Worm (Caenorhabditis elegans) whole organism, L4 larva: ENCODE measurements around the gene fshr-1.

Experiments used
- F44E2.7 ChIP-seq: fragments of 200-800 bp; sonication (Bioruptor generic); IDR thresholded peaks from 2 replicates; pipeline ENCODE4 v2.1.2; 2022; ENCODE audit warnings: missing genetic modification characterization, missing compliant biosample characterization
- T20F7.1 ChIP-seq: fragments of 200-800 bp; sonication (Bioruptor generic); optimal IDR thresholded peaks from 2 replicates; lab custom pipeline; 2018; ENCODE audit warnings: mild to moderate bottlenecking, missing genetic modification characterization, missing compliant biosample characterization
- aha-1 ChIP-seq: fragments of 150-350 bp; peaks from one replicate; lab custom pipeline; 2014; ENCODE audit warnings: missing biosample characterization, missing genetic modification characterization
- arid-1 ChIP-seq: fragments of 200-800 bp; sonication (Bioruptor generic); conservative IDR thresholded peaks from 2 replicates; pipeline ENCODE4 v1.3.6; 2022; ENCODE audit warnings: missing genetic modification reagents, missing genetic modification characterization, missing compliant biosample characterization
- ceh-20 ChIP-seq: fragments of 200-800 bp; sonication (Bioruptor generic); IDR thresholded peaks from 2 replicates; pipeline ENCODE4 v1.3.6; 2022; ENCODE audit warnings: missing genetic modification reagents, missing genetic modification characterization, missing compliant biosample characterization
- ceh-44 ChIP-seq: fragments of 200-800 bp; sonication (Bioruptor generic); IDR thresholded peaks from 2 replicates; pipeline ENCODE4 v1.3.6; 2022; ENCODE audit warnings: missing genetic modification reagents, missing genetic modification characterization, missing compliant biosample characterization
- ceh-62 ChIP-seq: sonication (generic microtip); optimal IDR thresholded peaks from 2 replicates; lab custom pipeline; 2017; ENCODE audit warnings: missing biosample characterization, missing genetic modification characterization
- ces-1 ChIP-seq: fragments of 150-350 bp; sonication (generic microtip); optimal IDR thresholded peaks from 4 replicates; lab custom pipeline; 2014; ENCODE audit warnings: missing biosample characterization, missing genetic modification reagents, missing genetic modification characterization
- daf-16 ChIP-seq, 3 experiments: sonication (generic microtip); optimal IDR thresholded peaks; 2 replicates each; lab custom pipeline; 2016 to 2017; ENCODE audit warnings: missing genetic modification characterization in 3 of 3, missing genetic modification reagents in 3 of 3, mild to moderate bottlenecking in 2 of 3, missing compliant biosample characterization in 2 of 3, missing biosample characterization in 1 of 3, moderate library complexity in 1 of 3
- dmd-8 ChIP-seq: fragments of 200-800 bp; sonication (Bioruptor generic); IDR thresholded peaks from 2 replicates; pipeline ENCODE4 v1.3.6; 2022; ENCODE audit warnings: missing genetic modification characterization, missing compliant biosample characterization
- dpl-1 ChIP-seq: fragments of 150-350 bp; optimal IDR thresholded peaks from 2 replicates; lab custom pipeline; 2014; ENCODE audit warnings: missing biosample characterization, missing genetic modification reagents, missing genetic modification characterization
- duxl-1 ChIP-seq: sonication (generic microtip); optimal IDR thresholded peaks from 2 replicates; lab custom pipeline; 2016; ENCODE audit warnings: mild to moderate bottlenecking, missing genetic modification characterization, moderate library complexity, missing compliant biosample characterization; ENCODE audit not compliant: poor library complexity
- dve-1 ChIP-seq: sonication (generic microtip); optimal IDR thresholded peaks from 2 replicates; lab custom pipeline; 2017; ENCODE audit warnings: antibody characterized with exemption, mild to moderate bottlenecking, missing genetic modification characterization, missing compliant biosample characterization; ENCODE audit not compliant: insufficient read depth
- gei-8 ChIP-seq: fragments of 200-800 bp; sonication (Bioruptor generic); optimal IDR thresholded peaks from 2 replicates; lab custom pipeline; 2018; ENCODE audit warnings: mild to moderate bottlenecking, missing genetic modification characterization, missing compliant biosample characterization
- hif-1 ChIP-seq, 2 experiments: sonication (generic microtip); optimal IDR thresholded peaks; 2 replicates each; lab custom pipeline; 2016 to 2017; ENCODE audit warnings: missing compliant biosample characterization in 2 of 2, missing genetic modification characterization in 2 of 2, missing genetic modification reagents in 2 of 2, missing genotype in 2 of 2, mild to moderate bottlenecking in 1 of 2
- hlh-11 ChIP-seq: fragments of 200-800 bp; sonication (Bioruptor generic); optimal IDR thresholded peaks from 2 replicates; lab custom pipeline; 2018; ENCODE audit warnings: mild to moderate bottlenecking, missing genetic modification characterization, missing compliant biosample characterization
- hmg-1.1 ChIP-seq: fragments of 200-800 bp; sonication (Bioruptor generic); IDR thresholded peaks from 2 replicates; pipeline ENCODE4 v1.3.6; 2022; ENCODE audit warnings: missing genetic modification reagents, missing genetic modification characterization, missing compliant biosample characterization
- jun-1 ChIP-seq: fragments of 150-350 bp; optimal IDR thresholded peaks from 2 replicates; lab custom pipeline; 2014; ENCODE audit warnings: missing biosample characterization, missing genetic modification reagents, missing genetic modification characterization
- lin-15B ChIP-seq: fragments of 150-350 bp; sonication (generic microtip); optimal IDR thresholded peaks from 3 replicates; lab custom pipeline; 2014; ENCODE audit warnings: missing biosample characterization, missing genetic modification characterization
- lin-29 ChIP-seq: fragments of 200-800 bp; sonication (Bioruptor generic); IDR thresholded peaks from 2 replicates; pipeline ENCODE4 v1.3.6; 2022; ENCODE audit warnings: missing genetic modification reagents, missing genetic modification characterization, missing compliant biosample characterization
- lin-38 ChIP-seq: fragments of 200-800 bp; sonication (Bioruptor generic); IDR thresholded peaks from 2 replicates; pipeline ENCODE4 v1.3.6; 2022; ENCODE audit warnings: missing genetic modification reagents, missing genetic modification characterization, missing compliant biosample characterization
- lsy-2 ChIP-seq, 2 experiments: fragments of 150-350 bp in 1 of 2; sonication (generic microtip) in 1 of 2; optimal IDR thresholded peaks; 2 replicates each; lab custom pipeline; 2014 to 2017; ENCODE audit warnings: missing biosample characterization in 2 of 2, missing genetic modification characterization in 2 of 2
- madf-5 ChIP-seq, 2 experiments: fragments of 200-800 bp; sonication (Bioruptor generic); IDR thresholded peaks; 2 replicates each; pipeline ENCODE4 v1.3.6; 2022; ENCODE audit warnings: missing compliant biosample characterization in 2 of 2, missing genetic modification characterization in 2 of 2
- mdl-1 ChIP-seq, 2 experiments: fragments of 150-350 bp in 1 of 2; sonication (generic microtip) in 1 of 2; optimal IDR thresholded peaks; 2 replicates each; lab custom pipeline; 2014 to 2017; ENCODE audit warnings: missing biosample characterization in 2 of 2, missing genetic modification characterization in 2 of 2
- mes-2 ChIP-seq: sonication (generic microtip); optimal IDR thresholded peaks from 2 replicates; lab custom pipeline; 2016; ENCODE audit warnings: missing genotype, mild to moderate bottlenecking, missing genetic modification characterization, missing compliant biosample characterization; ENCODE audit not compliant: poor library complexity, severe bottlenecking
- mxl-3 ChIP-seq: fragments of 200-800 bp; sonication (Bioruptor generic); optimal IDR thresholded peaks from 2 replicates; lab custom pipeline; 2018; ENCODE audit warnings: mild to moderate bottlenecking, missing genetic modification characterization, missing compliant biosample characterization
- nhr-111 ChIP-seq: fragments of 200-800 bp; sonication (Bioruptor generic); optimal IDR thresholded peaks from 2 replicates; lab custom pipeline; 2018; ENCODE audit warnings: mild to moderate bottlenecking, missing genetic modification characterization, missing compliant biosample characterization
- nhr-237 ChIP-seq: sonication (generic microtip); optimal IDR thresholded peaks from 2 replicates; lab custom pipeline; 2017; ENCODE audit warnings: missing biosample characterization, missing genetic modification characterization
- nhr-25 ChIP-seq: sonication (generic microtip); optimal IDR thresholded peaks from 2 replicates; lab custom pipeline; 2017; ENCODE audit warnings: missing genetic modification characterization, mild to moderate bottlenecking, missing compliant biosample characterization, antibody characterized with exemption, moderate library complexity, borderline replicate concordance; ENCODE audit not compliant: insufficient read depth
- nhr-28 ChIP-seq: fragments of 150-350 bp; optimal IDR thresholded peaks from 2 replicates; lab custom pipeline; 2014; ENCODE audit warnings: missing biosample characterization, missing genetic modification characterization
- nhr-42 ChIP-seq: fragments of 200-800 bp; sonication (Bioruptor generic); IDR thresholded peaks from 2 replicates; pipeline ENCODE4 v1.3.6; 2022; ENCODE audit warnings: missing genetic modification characterization, missing compliant biosample characterization
- php-3 ChIP-seq: fragments of 200-800 bp; sonication (Bioruptor generic); IDR thresholded peaks from 2 replicates; pipeline ENCODE4 v1.3.6; 2022; ENCODE audit warnings: missing genetic modification reagents, missing genetic modification characterization, missing compliant biosample characterization
- pqm-1 ChIP-seq: sonication (generic microtip); optimal IDR thresholded peaks from 2 replicates; lab custom pipeline; 2017; ENCODE audit warnings: missing biosample characterization, missing genetic modification characterization
- saeg-2 ChIP-seq: fragments of 200-800 bp; sonication (Bioruptor generic); IDR thresholded peaks from 2 replicates; pipeline ENCODE4 v1.3.6; 2022; ENCODE audit warnings: missing genetic modification reagents, missing genetic modification characterization, missing compliant biosample characterization
- set-16 ChIP-seq: fragments of 200-800 bp; sonication (Bioruptor generic); IDR thresholded peaks from 2 replicates; pipeline ENCODE4 v1.3.6; 2022; ENCODE audit warnings: missing genetic modification reagents, missing genetic modification characterization, missing compliant biosample characterization
- skn-1 ChIP-seq: fragments of 150-350 bp; optimal IDR thresholded peaks from 2 replicates; lab custom pipeline; 2014; ENCODE audit warnings: missing biosample characterization, missing genetic modification characterization
- snpc-1.2 ChIP-seq: fragments of 200-800 bp; sonication (Bioruptor generic); IDR thresholded peaks from 2 replicates; pipeline ENCODE4 v1.3.6; 2022; ENCODE audit warnings: missing genetic modification reagents, missing genetic modification characterization, missing compliant biosample characterization
- spr-1 ChIP-seq: sonication (generic microtip); optimal IDR thresholded peaks from 2 replicates; lab custom pipeline; 2016; ENCODE audit warnings: mild to moderate bottlenecking, missing genetic modification characterization, missing compliant biosample characterization
- spr-3 ChIP-seq: fragments of 200-800 bp; sonication (Bioruptor generic); optimal IDR thresholded peaks from 2 replicates; lab custom pipeline; 2018; ENCODE audit warnings: mild to moderate bottlenecking, missing genetic modification characterization, missing compliant biosample characterization
- tra-1 ChIP-seq: fragments of 200-800 bp; sonication (Bioruptor generic); IDR thresholded peaks from 2 replicates; pipeline ENCODE4 v1.3.6; 2022; ENCODE audit warnings: missing genetic modification reagents, missing genetic modification characterization, missing compliant biosample characterization
- unc-130 ChIP-seq: sonication (generic microtip); optimal IDR thresholded peaks from 2 replicates; lab custom pipeline; 2016; ENCODE audit warnings: missing genetic modification reagents, missing genetic modification characterization, missing compliant biosample characterization
- unc-39 ChIP-seq: sonication (generic microtip); optimal IDR thresholded peaks from 2 replicates; lab custom pipeline; 2017; ENCODE audit warnings: missing biosample characterization, missing genetic modification characterization
- unc-62 ChIP-seq, 3 experiments: fragments of 150-350 bp in 1 of 3; sonication (generic microtip); optimal IDR thresholded peaks in 2 of 3; peaks in 1 of 3; 1 replicate in 1 of 3; 2 replicates in 2 of 3; lab custom pipeline; 2014 to 2017; ENCODE audit warnings: missing biosample characterization in 3 of 3, missing genetic modification characterization in 3 of 3, missing genetic modification reagents in 3 of 3, missing genotype in 1 of 3
- vab-7 ChIP-seq: fragments of 200-800 bp; sonication (Bioruptor generic); IDR thresholded peaks from 2 replicates; pipeline ENCODE4 v1.3.6; 2022; ENCODE audit warnings: missing genetic modification reagents, missing genetic modification characterization, missing compliant biosample characterization
- zfp-3 ChIP-seq: fragments of 200-800 bp; sonication (Bioruptor generic); conservative IDR thresholded peaks from 2 replicates; pipeline ENCODE4 v1.3.6; 2022; ENCODE audit warnings: missing genetic modification reagents, missing genetic modification characterization, missing compliant biosample characterization
- zip-2 ChIP-seq: fragments of 150-350 bp; optimal IDR thresholded peaks from 2 replicates; lab custom pipeline; 2014; ENCODE audit warnings: missing biosample characterization, missing genetic modification characterization
- ztf-11 ChIP-seq: fragments of 150-350 bp; optimal IDR thresholded peaks from 2 replicates; lab custom pipeline; 2014; ENCODE audit warnings: missing biosample characterization, missing genetic modification characterization

The fshr-1 gene

DNA sequence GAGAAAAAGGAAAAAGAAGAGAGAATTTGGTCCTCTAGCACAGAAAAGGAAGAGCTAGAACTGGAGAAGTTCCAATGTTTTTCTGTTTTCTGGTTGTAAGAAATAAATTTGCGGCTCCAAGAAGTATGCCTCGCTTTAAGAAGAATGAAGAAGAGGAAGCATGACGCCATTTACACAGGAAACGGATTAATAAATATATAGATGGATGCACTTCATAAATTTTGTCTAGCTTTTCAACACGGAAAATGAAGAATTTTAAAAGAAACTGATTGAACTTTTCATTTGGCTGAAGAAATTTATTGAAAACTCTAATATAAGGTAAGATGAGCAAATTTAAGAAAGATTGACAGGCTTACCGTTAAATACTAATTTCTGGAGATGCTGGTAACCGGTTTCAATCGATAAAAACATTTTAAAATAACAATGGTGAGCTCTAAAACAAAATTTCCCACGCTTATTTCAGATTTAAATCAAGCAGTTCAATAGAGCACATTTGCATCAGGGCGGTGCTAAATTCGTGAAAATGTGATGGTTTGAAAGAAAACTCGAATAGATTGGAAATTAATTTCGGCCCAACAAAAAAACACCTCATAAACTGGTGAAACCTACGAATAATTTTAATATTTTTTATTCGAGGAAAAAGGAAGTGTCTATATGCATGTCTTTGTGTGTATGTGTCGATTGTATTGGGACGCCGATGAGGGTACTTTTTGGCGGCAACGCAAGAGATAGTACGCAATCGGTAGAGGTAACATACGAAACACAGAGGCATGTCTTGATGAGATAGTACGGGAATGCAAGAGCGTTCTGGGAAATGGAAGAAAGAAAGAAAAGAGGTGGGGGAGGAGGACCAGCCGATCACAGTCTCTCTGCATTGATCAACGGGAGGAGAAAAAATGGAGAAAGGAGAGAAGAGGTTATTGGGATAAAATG, 33.5 kb upstream of the fshr-1 start:
- no peak for TF ChIP-seq vab-7 (GFP tag; lab: Robert Waterston, UW)
- TF ChIP-seq lsy-2 (tag; optimal IDR thresholded peaks at IDR 0.05; lab: Kevin White, UChicago): peak in 1 of 2 experiments; percentile 5
- no peak for TF ChIP-seq spr-3 (GFP tag; lab: Kevin White, UChicago)
- TF ChIP-seq ces-1 (GFP tag; lab: Kevin White, UChicago): no peak
- TF ChIP-seq nhr-111 (GFP tag; lab: Kevin White, UChicago): no peak
- TF ChIP-seq unc-130 (GFP tag; lab: Kevin White, UChicago): no peak
- TF ChIP-seq pqm-1: no peak
- TF ChIP-seq unc-62 (GFP tag; optimal IDR thresholded peaks at IDR 0.05 in 1 of 2; lab: Kevin White, UChicago): peak in 1 of 2 experiments; percentile 87
- no peak for TF ChIP-seq unc-62 (tag; optimal IDR thresholded peaks at IDR 0.05; lab: Kevin White, UChicago)
- no peak for TF ChIP-seq ceh-62
- TF ChIP-seq nhr-28 (tag; lab: Kevin White, UChicago): peak; percentile 45
- TF ChIP-seq lin-15B (tag; lab: Kevin White, UChicago): no peak
- peak; percentile 64 for TF ChIP-seq hmg-1.1 (GFP tag; lab: Robert Waterston, UW)
- peak; percentile 13 for TF ChIP-seq dve-1 (tag; lab: Kevin White, UChicago)
- TF ChIP-seq ceh-44 (GFP tag; lab: Robert Waterston, UW): peak; percentile 41; the same call in 1 of the 2 replicates
- TF ChIP-seq duxl-1: no peak
- no peak for TF ChIP-seq zip-2 (tag; lab: Kevin White, UChicago)
- peak; percentile 21 for TF ChIP-seq spr-1 (tag; lab: Kevin White, UChicago)
- peak; percentile 18 for TF ChIP-seq mxl-3 (GFP tag; lab: Kevin White, UChicago)
- peak; percentile 48 for TF ChIP-seq hlh-11 (tag; lab: Kevin White, UChicago)
- TF ChIP-seq snpc-1.2 (GFP tag; lab: Robert Waterston, UW): no peak
- peak; percentile 46 for TF ChIP-seq dpl-1
- peak in 1 of 2 experiments; percentile 24 for TF ChIP-seq mdl-1 (tag; optimal IDR thresholded peaks at IDR 0.05; lab: Kevin White, UChicago)
- TF ChIP-seq tra-1 (GFP tag; lab: Robert Waterston, UW): no peak
- TF ChIP-seq mes-2 (tag; lab: Kevin White, UChicago): peak; percentile 55
- TF ChIP-seq lin-38: peak; percentile 68
- no peak for TF ChIP-seq hif-1 (tag; optimal IDR thresholded peaks at IDR 0.05; lab: Kevin White, UChicago)
- TF ChIP-seq unc-39 (tag; lab: Kevin White, UChicago): no peak
- no peak for TF ChIP-seq zfp-3 (GFP tag; lab: Robert Waterston, UW)
- no peak for TF ChIP-seq gei-8 (GFP tag; lab: Kevin White, UChicago)
- no peak for TF ChIP-seq ztf-11
- no peak for TF ChIP-seq php-3 (GFP tag; lab: Robert Waterston, UW)
- no peak for TF ChIP-seq T20F7.1 (GFP tag; lab: Kevin White, UChicago)
- TF ChIP-seq F44E2.7 (GFP tag; lab: Robert Waterston, UW): no peak
- TF ChIP-seq saeg-2 (GFP tag; lab: Robert Waterston, UW): no peak
- TF ChIP-seq set-16: no peak
- no peak for TF ChIP-seq daf-16 (GFP tag; optimal IDR thresholded peaks at IDR 0.05; lab: Kevin White, UChicago)
- TF ChIP-seq daf-16 (tag; optimal IDR thresholded peaks at IDR 0.05; lab: Kevin White, UChicago): no peak
- no peak for TF ChIP-seq nhr-42 (GFP tag; lab: Robert Waterston, UW)
- TF ChIP-seq nhr-237 (tag; lab: Kevin White, UChicago): no peak
- no peak for TF ChIP-seq jun-1 (tag; lab: Kevin White, UChicago)
- no peak for TF ChIP-seq dmd-8
- 0 out of 2 replicates have a peak, but pooled peaks have one; percentile 34 for TF ChIP-seq arid-1 (GFP tag; lab: Robert Waterston, UW)
- peak; percentile 97 for TF ChIP-seq aha-1 (tag; lab: Kevin White, UChicago)
- TF ChIP-seq madf-5 (GFP tag; IDR thresholded peaks at IDR 0.05; lab: Robert Waterston, UW): no peak
- no peak for TF ChIP-seq ceh-20
- TF ChIP-seq lin-29 (GFP tag; lab: Robert Waterston, UW): no peak
- no peak for TF ChIP-seq nhr-25 (tag; lab: Kevin White, UChicago)
- no peak for TF ChIP-seq skn-1 (tag; lab: Kevin White, UChicago)
